Worm (Caenorhabditis elegans) whole organism, mixed stage, embryonic: ENCODE results near the gene fbxb-45.

ENCODE experiments used
- M03D4.4 ChIP-seq: sonication (generic microtip); optimal IDR thresholded peaks from 2 replicates; lab custom pipeline; 2017; ENCODE audit warnings: mild to moderate bottlenecking, missing genetic modification characterization, missing compliant biosample characterization
- elt-1 ChIP-seq: sonication (generic microtip); optimal IDR thresholded peaks from 2 replicates; lab custom pipeline; 2017; ENCODE audit warnings: missing genetic modification characterization, mild to moderate bottlenecking, missing compliant biosample characterization, antibody characterized with exemption, moderate library complexity, borderline replicate concordance; ENCODE audit not compliant: insufficient read depth
- elt-3 ChIP-seq: fragments of 150-350 bp; optimal IDR thresholded peaks from 2 replicates; lab custom pipeline; 2014; ENCODE audit warnings: missing biosample characterization, missing genetic modification characterization
- ham-2 ChIP-seq: fragments of 200-800 bp; sonication (Bioruptor generic); optimal IDR thresholded peaks from 2 replicates; lab custom pipeline; 2018; ENCODE audit warnings: mild to moderate bottlenecking, missing genetic modification characterization, missing compliant biosample characterization
- lsy-2 ChIP-seq: fragments of 150-350 bp; optimal IDR thresholded peaks from 2 replicates; lab custom pipeline; 2014; ENCODE audit warnings: missing biosample characterization, missing genetic modification characterization
- mep-1 ChIP-seq: fragments of 150-350 bp; optimal IDR thresholded peaks from 2 replicates; lab custom pipeline; 2017; ENCODE audit warnings: missing biosample characterization, missing genetic modification reagents, missing genetic modification characterization, inconsistent platforms
- mls-2 ChIP-seq: sonication (generic microtip); optimal IDR thresholded peaks from 2 replicates; lab custom pipeline; 2016; ENCODE audit warnings: mild to moderate bottlenecking, missing genetic modification characterization, moderate library complexity, missing compliant biosample characterization
- nhr-237 ChIP-seq: fragments of 150-350 bp; optimal IDR thresholded peaks from 2 replicates; lab custom pipeline; 2014; ENCODE audit warnings: missing biosample characterization, missing genetic modification characterization
- unc-39 ChIP-seq: fragments of 150-350 bp; optimal IDR thresholded peaks from 2 replicates; lab custom pipeline; 2014; ENCODE audit warnings: missing biosample characterization, missing genetic modification characterization
- unc-62 ChIP-seq: fragments of 150-350 bp; optimal IDR thresholded peaks from 2 replicates; lab custom pipeline; 2014; ENCODE audit warnings: missing biosample characterization, missing genetic modification reagents, missing genetic modification characterization

DNA sequence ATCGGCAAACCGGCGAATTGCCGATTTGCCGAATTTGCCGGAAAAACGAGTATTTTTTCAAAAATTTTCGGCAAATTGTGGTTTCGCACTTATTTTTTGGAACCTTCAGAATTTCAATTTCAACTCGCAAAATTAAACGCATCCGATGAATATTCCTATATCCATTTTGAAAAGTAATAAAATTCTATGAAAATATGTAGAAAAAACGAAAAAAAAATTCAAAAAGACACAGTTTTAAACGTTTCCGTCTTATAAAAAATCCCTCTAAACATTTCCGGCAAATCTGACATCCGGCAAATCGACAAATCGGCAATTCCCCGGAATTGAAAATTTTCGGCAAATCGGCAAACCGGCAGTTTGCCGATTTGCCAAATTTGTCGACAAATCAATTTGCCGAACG lies 1.9 kb upstream of the fbxb-45 start, which contains the start of gene str-148:
- TF ChIP-seq unc-62 (GFP tag; lab: Kevin White, UChicago): no peak
- TF ChIP-seq mls-2: no peak
- TF ChIP-seq mep-1 (tag; lab: Kevin White, UChicago): no peak
- no peak for TF ChIP-seq lsy-2 (tag; lab: Kevin White, UChicago)
- no peak for TF ChIP-seq unc-39 (tag; lab: Kevin White, UChicago)
- no peak for TF ChIP-seq elt-1 (tag; lab: Kevin White, UChicago)
- no peak for TF ChIP-seq elt-3 (tag; lab: Kevin White, UChicago)
- no peak for TF ChIP-seq M03D4.4 (tag; lab: Kevin White, UChicago)
- TF ChIP-seq ham-2 (GFP tag; lab: Kevin White, UChicago): no peak
- no peak for TF ChIP-seq nhr-237
